Fruit fly (Drosophila melanogaster) whole organism, pupa: ENCODE data around the gene CG9389.

Experiments
- CG10348 ChIP-seq: fragments of 200-800 bp; sonication (Bioruptor generic); IDR thresholded peaks from 2 replicates; pipeline ENCODE4 v1.3.6; 2022; ENCODE audit warnings: missing biosample characterization, missing genetic modification characterization
- CG12605 ChIP-seq: fragments of 200-800 bp; sonication (Bioruptor generic); IDR thresholded peaks from 2 replicates; pipeline ENCODE4 v1.3.6; 2022; ENCODE audit warnings: missing biosample characterization, missing genetic modification characterization
- rn ChIP-seq: fragments of 200-800 bp; sonication (Bioruptor generic); IDR thresholded peaks from 2 replicates; pipeline ENCODE4 v1.3.6; 2022; ENCODE audit warnings: missing biosample characterization, missing genetic modification characterization

DNA sequence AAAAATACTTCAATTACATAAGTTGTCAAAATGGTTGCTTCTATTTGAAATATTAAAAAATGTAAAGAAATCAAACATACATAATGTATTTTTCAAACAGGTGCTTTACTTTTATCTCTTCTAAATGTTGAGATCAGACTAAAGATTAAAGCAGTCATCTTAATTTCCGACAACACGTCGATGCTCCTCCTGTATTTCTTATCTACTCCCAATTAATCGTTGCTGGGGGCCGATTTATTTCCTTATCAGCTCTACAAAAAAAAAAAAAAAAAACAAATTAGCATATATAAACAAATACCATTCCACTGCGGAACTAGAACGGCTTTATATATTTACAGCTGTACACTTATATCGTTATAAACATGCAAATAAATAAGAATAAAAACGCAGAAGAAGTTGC is 11.3 kb upstream of the CG9389 start:
- TF ChIP-seq CG12605 (GFP tag; lab: Robert Waterston, UW) (no peak), CG10348 (GFP tag; lab: Robert Waterston, UW) (no peak), rn (GFP tag; lab: Robert Waterston, UW) (no peak)
